Worm (Caenorhabditis elegans): ENCODE results near the gene ZC239.3.

DNA sequence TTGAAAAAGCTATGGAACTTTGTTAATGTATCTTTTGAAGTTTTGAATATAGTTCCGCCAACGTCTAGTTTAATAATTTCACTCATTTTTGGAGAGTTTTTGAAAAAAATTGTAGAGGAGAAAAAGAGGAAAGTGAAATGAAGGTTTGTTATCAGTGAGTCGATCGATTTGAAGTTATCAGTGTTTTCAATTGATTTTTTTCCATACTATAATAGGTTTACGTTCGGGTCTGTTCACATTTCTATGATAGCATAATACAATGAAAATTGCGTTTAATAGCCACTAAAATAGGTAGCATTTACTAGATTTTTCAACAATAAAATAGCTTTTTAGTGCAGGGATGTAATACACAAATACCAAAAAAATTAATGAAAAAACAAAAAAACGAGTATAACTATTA, 9.3 kb downstream of the ZC239.3 start, which contains the start of gene ZC239.16:
- TF ChIP-seq him-1 (tag; optimal IDR thresholded peaks at IDR 0.05) (no peak), W03F9.2 (tag; optimal IDR thresholded peaks at IDR 0.05) (no peak), dao-5 (tag; optimal IDR thresholded peaks at IDR 0.05) (no peak)
